Worm (Caenorhabditis elegans) whole organism, L1 larva: ENCODE measurements around the gene C09G5.7.

ENCODE experiments used
- aha-1 ChIP-seq: fragments of 150-350 bp; optimal IDR thresholded peaks from 2 replicates; lab custom pipeline; 2014; ENCODE audit warnings: missing biosample characterization, missing genetic modification characterization
- blmp-1 ChIP-seq: fragments of 150-350 bp; optimal IDR thresholded peaks from 2 replicates; lab custom pipeline; 2014; ENCODE audit warnings: missing biosample characterization, missing genetic modification characterization
- nhr-28 ChIP-seq: fragments of 150-350 bp; optimal IDR thresholded peaks from 2 replicates; lab custom pipeline; 2014; ENCODE audit warnings: missing biosample characterization, missing genetic modification characterization
- nhr-76 ChIP-seq: sonication (generic microtip); optimal IDR thresholded peaks from 2 replicates; lab custom pipeline; 2017; ENCODE audit warnings: missing biosample characterization, missing genetic modification characterization
- tbx-2 ChIP-seq: sonication (generic microtip); optimal IDR thresholded peaks from 2 replicates; lab custom pipeline; 2016; ENCODE audit warnings: missing genetic modification characterization, missing compliant biosample characterization
- unc-62 ChIP-seq: fragments of 150-350 bp; optimal IDR thresholded peaks from 2 replicates; lab custom pipeline; 2014; ENCODE audit warnings: missing biosample characterization, missing genetic modification reagents, missing genetic modification characterization
- unc-86 ChIP-seq: sonication (generic microtip); optimal IDR thresholded peaks from 2 replicates; lab custom pipeline; 2016; ENCODE audit warnings: missing genetic modification characterization, missing compliant biosample characterization

DNA sequence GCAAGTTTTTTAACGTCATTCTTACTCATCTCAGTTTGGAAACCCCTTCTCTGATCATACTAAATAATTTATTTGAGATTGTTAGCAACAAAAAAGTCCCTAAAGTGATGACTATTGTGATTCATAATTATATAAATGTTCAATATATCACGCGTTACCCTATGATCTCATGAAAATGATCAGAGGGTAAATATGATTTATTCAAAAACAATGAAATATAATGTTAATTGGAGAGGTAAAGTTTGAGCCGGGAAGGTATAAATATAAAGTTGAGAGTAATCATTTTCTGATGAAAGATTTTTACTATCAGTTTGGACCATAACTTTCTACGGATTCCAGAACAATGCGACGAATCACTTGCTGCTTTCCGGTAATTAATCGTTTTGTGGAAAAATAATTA lies 22.4 kb downstream of the C09G5.7 start, which contains the start of gene C52A11.3:
- no peak for TF ChIP-seq unc-62 (GFP tag; lab: Kevin White, UChicago)
- no peak for TF ChIP-seq unc-86
- no peak for TF ChIP-seq blmp-1 (tag; lab: Kevin White, UChicago)
- TF ChIP-seq tbx-2 (tag; lab: Kevin White, UChicago), result no peak
- TF ChIP-seq nhr-76 (tag; lab: Kevin White, UChicago), result no peak
- TF ChIP-seq nhr-28, result no peak
- TF ChIP-seq aha-1 (tag; lab: Kevin White, UChicago), result no peak
